Worm (Caenorhabditis elegans) whole organism, late embryonic: Measurements from ENCODE around the gene clhm-1.

Experiments
- C08G9.2 ChIP-seq: sonication (generic microtip); optimal IDR thresholded peaks from 2 replicates; lab custom pipeline; 2016; ENCODE audit warnings: mild to moderate bottlenecking, missing genetic modification characterization, moderate library complexity, missing compliant biosample characterization
- K02D7.2 ChIP-seq: sonication (generic microtip); optimal IDR thresholded peaks from 2 replicates; lab custom pipeline; 2017; ENCODE audit warnings: mild to moderate bottlenecking, missing genetic modification characterization, missing compliant biosample characterization
- K09A11.1 ChIP-seq: sonication (generic microtip); optimal IDR thresholded peaks from 2 replicates; lab custom pipeline; 2017; ENCODE audit warnings: antibody characterized with exemption, mild to moderate bottlenecking, missing genetic modification characterization, missing compliant biosample characterization; ENCODE audit not compliant: insufficient read depth
- T23F11.4 ChIP-seq: fragments of 200-800 bp; sonication (Bioruptor generic); optimal IDR thresholded peaks from 2 replicates; lab custom pipeline; 2018; ENCODE audit warnings: mild to moderate bottlenecking, missing genetic modification characterization, missing compliant biosample characterization
- Y22D7AL.16 ChIP-seq: sonication (generic microtip); optimal IDR thresholded peaks from 2 replicates; lab custom pipeline; 2016; ENCODE audit warnings: missing genetic modification characterization, missing compliant biosample characterization
- ceh-14 ChIP-seq: sonication (generic microtip); optimal IDR thresholded peaks from 2 replicates; lab custom pipeline; 2016; ENCODE audit warnings: missing genotype, missing genetic modification characterization, missing compliant biosample characterization
- ceh-18 ChIP-seq: sonication (generic microtip); optimal IDR thresholded peaks from 2 replicates; lab custom pipeline; 2016; ENCODE audit warnings: missing genetic modification characterization, missing compliant biosample characterization
- ceh-19 ChIP-seq: fragments of 200-800 bp; sonication (Bioruptor generic); optimal IDR thresholded peaks from 2 replicates; lab custom pipeline; 2018; ENCODE audit warnings: mild to moderate bottlenecking, missing genetic modification characterization, missing compliant biosample characterization
- ceh-2 ChIP-seq: sonication (generic microtip); optimal IDR thresholded peaks from 2 replicates; lab custom pipeline; 2016; ENCODE audit warnings: missing genotype, missing genetic modification characterization, missing compliant biosample characterization
- ceh-24 ChIP-seq: sonication (generic microtip); optimal IDR thresholded peaks from 2 replicates; lab custom pipeline; 2016; ENCODE audit warnings: mild to moderate bottlenecking, missing genetic modification characterization, missing compliant biosample characterization
- ceh-30 ChIP-seq: fragments of 150-350 bp; optimal IDR thresholded peaks from 2 replicates; lab custom pipeline; 2014; ENCODE audit warnings: missing biosample characterization, missing genetic modification characterization
- ceh-45 ChIP-seq: fragments of 200-800 bp; sonication (Bioruptor generic); IDR thresholded peaks from 2 replicates; pipeline ENCODE4 v1.3.6; 2022; ENCODE audit warnings: missing genetic modification reagents, missing genetic modification characterization, missing compliant biosample characterization
- ceh-48 ChIP-seq: sonication (generic microtip); optimal IDR thresholded peaks from 2 replicates; lab custom pipeline; 2016; ENCODE audit warnings: missing genetic modification characterization, inconsistent platforms, missing compliant biosample characterization
- ceh-6 ChIP-seq: fragments of 200-800 bp; sonication (Bioruptor generic); optimal IDR thresholded peaks from 2 replicates; lab custom pipeline; 2018; ENCODE audit warnings: mild to moderate bottlenecking, missing genetic modification characterization, missing compliant biosample characterization
- ceh-9 ChIP-seq: sonication (generic microtip); optimal IDR thresholded peaks from 2 replicates; lab custom pipeline; 2016; ENCODE audit warnings: mild to moderate bottlenecking, missing genetic modification characterization, inconsistent platforms, missing compliant biosample characterization
- che-1 ChIP-seq: sonication (generic microtip); optimal IDR thresholded peaks from 2 replicates; lab custom pipeline; 2016; ENCODE audit warnings: mild to moderate bottlenecking, missing genetic modification characterization, missing compliant biosample characterization
- dmd-4 ChIP-seq: sonication (generic microtip); optimal IDR thresholded peaks from 2 replicates; lab custom pipeline; 2016; ENCODE audit warnings: borderline replicate concordance, missing genetic modification characterization, missing compliant biosample characterization
- dve-1 ChIP-seq: sonication (generic microtip); optimal IDR thresholded peaks from 2 replicates; lab custom pipeline; 2017; ENCODE audit warnings: antibody characterized with exemption, mild to moderate bottlenecking, missing genetic modification characterization, missing compliant biosample characterization
- elt-2 ChIP-seq: sonication (generic microtip); optimal IDR thresholded peaks from 2 replicates; lab custom pipeline; 2016; ENCODE audit warnings: missing genetic modification reagents, missing genetic modification characterization, missing compliant biosample characterization
- ets-4 ChIP-seq: sonication (generic microtip); optimal IDR thresholded peaks from 2 replicates; lab custom pipeline; 2016; ENCODE audit warnings: missing genetic modification characterization, missing compliant biosample characterization
- fax-1 ChIP-seq: sonication (generic microtip); optimal IDR thresholded peaks from 2 replicates; lab custom pipeline; 2016; ENCODE audit warnings: missing genotype, missing genetic modification characterization, missing compliant biosample characterization
- fkh-10 ChIP-seq: fragments of 150-350 bp; optimal IDR thresholded peaks from 2 replicates; lab custom pipeline; 2014; ENCODE audit warnings: missing biosample characterization, missing genetic modification reagents, missing genetic modification characterization
- gmeb-2 ChIP-seq: sonication (generic microtip); optimal IDR thresholded peaks from 2 replicates; lab custom pipeline; 2016; ENCODE audit warnings: missing genetic modification characterization, inconsistent platforms, missing compliant biosample characterization
- hlh-13 ChIP-seq: fragments of 200-800 bp; sonication (Bioruptor generic); optimal IDR thresholded peaks from 2 replicates; lab custom pipeline; 2018; ENCODE audit warnings: mild to moderate bottlenecking, missing genetic modification characterization, missing compliant biosample characterization
- hlh-6 ChIP-seq: sonication (generic microtip); optimal IDR thresholded peaks from 2 replicates; lab custom pipeline; 2016; ENCODE audit warnings: missing genotype, missing genetic modification characterization, missing compliant biosample characterization
- hlh-8 ChIP-seq: sonication (generic microtip); optimal IDR thresholded peaks from 2 replicates; lab custom pipeline; 2016; ENCODE audit warnings: missing genotype, missing genetic modification characterization, missing compliant biosample characterization
- lin-11 ChIP-seq: fragments of 200-800 bp; sonication (Bioruptor generic); optimal IDR thresholded peaks from 2 replicates; lab custom pipeline; 2018; ENCODE audit warnings: mild to moderate bottlenecking, missing genetic modification characterization, missing compliant biosample characterization
- madf-2 ChIP-seq: sonication (generic microtip); optimal IDR thresholded peaks from 2 replicates; lab custom pipeline; 2017; ENCODE audit warnings: missing genetic modification characterization, missing compliant biosample characterization
- mec-3 ChIP-seq: sonication (generic microtip); optimal IDR thresholded peaks from 2 replicates; lab custom pipeline; 2016; ENCODE audit warnings: borderline replicate concordance, missing genetic modification characterization, missing compliant biosample characterization
- nfya-1 ChIP-seq: sonication (generic microtip); optimal IDR thresholded peaks from 2 replicates; lab custom pipeline; 2017; ENCODE audit warnings: missing genetic modification characterization, mild to moderate bottlenecking, missing compliant biosample characterization, antibody characterized with exemption, moderate library complexity
- nhr-232 ChIP-seq: sonication (generic microtip); optimal IDR thresholded peaks from 2 replicates; lab custom pipeline; 2016; ENCODE audit warnings: missing genetic modification characterization, missing compliant biosample characterization
- npax-4 ChIP-seq: sonication (generic microtip); optimal IDR thresholded peaks from 2 replicates; lab custom pipeline; 2016; ENCODE audit warnings: missing genetic modification characterization, missing compliant biosample characterization
- odd-2 ChIP-seq: sonication (generic microtip); optimal IDR thresholded peaks from 2 replicates; lab custom pipeline; 2017; ENCODE audit warnings: antibody characterized with exemption, mild to moderate bottlenecking, missing genetic modification characterization, missing compliant biosample characterization
- pat-9 ChIP-seq: fragments of 200-800 bp; sonication (Bioruptor generic); optimal IDR thresholded peaks from 2 replicates; lab custom pipeline; 2018; ENCODE audit warnings: mild to moderate bottlenecking, missing genetic modification characterization, moderate library complexity, missing compliant biosample characterization
- pax-1 ChIP-seq: fragments of 150-350 bp; optimal IDR thresholded peaks from 2 replicates; lab custom pipeline; 2014; ENCODE audit warnings: missing biosample characterization, missing genetic modification characterization
- pha-2 ChIP-seq: sonication (generic microtip); optimal IDR thresholded peaks from 2 replicates; lab custom pipeline; 2017; ENCODE audit warnings: mild to moderate bottlenecking, missing genetic modification characterization, missing compliant biosample characterization
- pqm-1 ChIP-seq: sonication (generic microtip); optimal IDR thresholded peaks from 2 replicates; lab custom pipeline; 2016; ENCODE audit warnings: missing genetic modification characterization, missing compliant biosample characterization
- pros-1 ChIP-seq: fragments of 150-350 bp; optimal IDR thresholded peaks from 2 replicates; lab custom pipeline; 2014; ENCODE audit warnings: missing biosample characterization, missing genetic modification reagents, missing genetic modification characterization
- ref-2 ChIP-seq: sonication (generic microtip); optimal IDR thresholded peaks from 2 replicates; lab custom pipeline; 2016; ENCODE audit warnings: missing genetic modification characterization, missing compliant biosample characterization
- rnt-1 ChIP-seq: sonication (generic microtip); optimal IDR thresholded peaks from 2 replicates; lab custom pipeline; 2016; ENCODE audit warnings: missing genetic modification characterization, missing compliant biosample characterization
- sdc-2 ChIP-seq: sonication (generic microtip); optimal IDR thresholded peaks from 2 replicates; lab custom pipeline; 2016; ENCODE audit warnings: missing genotype, missing genetic modification characterization, missing compliant biosample characterization
- sox-2 ChIP-seq: fragments of 200-800 bp; sonication (Bioruptor generic); IDR thresholded peaks from 2 replicates; pipeline ENCODE4 v1.3.6; 2022; ENCODE audit warnings: missing genetic modification reagents, missing genetic modification characterization, missing compliant biosample characterization
- sox-4 ChIP-seq: sonication (generic microtip); optimal IDR thresholded peaks from 2 replicates; lab custom pipeline; 2017; ENCODE audit warnings: mild to moderate bottlenecking, missing genetic modification characterization, inconsistent platforms, missing compliant biosample characterization
- syd-9 ChIP-seq: sonication (generic microtip); optimal IDR thresholded peaks from 2 replicates; lab custom pipeline; 2016; ENCODE audit warnings: mild to moderate bottlenecking, missing genetic modification characterization, moderate library complexity, missing compliant biosample characterization
- tbx-2 ChIP-seq: sonication (generic microtip); optimal IDR thresholded peaks from 2 replicates; lab custom pipeline; 2016; ENCODE audit warnings: missing genetic modification characterization, missing compliant biosample characterization
- tbx-7 ChIP-seq: sonication (generic microtip); optimal IDR thresholded peaks from 2 replicates; lab custom pipeline; 2016; ENCODE audit warnings: missing genotype, missing genetic modification characterization, missing compliant biosample characterization
- unc-42 ChIP-seq: sonication (generic microtip); optimal IDR thresholded peaks from 2 replicates; lab custom pipeline; 2016; ENCODE audit warnings: missing genotype, missing genetic modification characterization, missing compliant biosample characterization
- unc-55 ChIP-seq: sonication (generic microtip); optimal IDR thresholded peaks from 2 replicates; lab custom pipeline; 2017; ENCODE audit warnings: missing biosample characterization, missing genetic modification reagents, missing genetic modification characterization
- ztf-16 ChIP-seq: sonication (generic microtip); optimal IDR thresholded peaks from 2 replicates; lab custom pipeline; 2017; ENCODE audit warnings: missing genetic modification characterization, missing compliant biosample characterization

The clhm-1 gene

ce11 chrII:6915875-6916274 lies 45.1 kb upstream of the clhm-1 start, which contains the start of gene B0252.8:
TSS of gene B0252.8 (plus strand) at chrII:6916166.
- no peak for TF ChIP-seq tbx-7 (tag; lab: Kevin White, UChicago)
- no peak for TF ChIP-seq ceh-18
- no peak for TF ChIP-seq rnt-1 (tag; lab: Kevin White, UChicago)
- TF ChIP-seq pqm-1 (tag; lab: Kevin White, UChicago) = no peak
- TF ChIP-seq unc-55 (GFP tag; lab: Kevin White, UChicago) = no peak
- TF ChIP-seq sox-2 (GFP tag; lab: Robert Waterston, UW) = no peak
- no peak for TF ChIP-seq sox-4 (tag; lab: Kevin White, UChicago)
- TF ChIP-seq ztf-16 (tag; lab: Kevin White, UChicago) = no peak
- TF ChIP-seq gmeb-2 (tag; lab: Kevin White, UChicago) = no peak
- TF ChIP-seq ceh-2 = no peak
- TF ChIP-seq ref-2 (tag; lab: Kevin White, UChicago) = no peak
- TF ChIP-seq ceh-24 (tag; lab: Kevin White, UChicago) = no peak
- no peak for TF ChIP-seq pha-2 (tag; lab: Kevin White, UChicago)
- TF ChIP-seq ceh-19 (GFP tag; lab: Kevin White, UChicago) = no peak
- TF ChIP-seq hlh-13 = no peak
- TF ChIP-seq K02D7.2 (tag; lab: Kevin White, UChicago) = no peak

ce11 chrII:6913309-6913708 lies 42.5 kb upstream of the clhm-1 start, which contains the start of gene cyn-10:
TSS of gene cyn-10 (minus strand) at chrII:6913365.
- no peak for TF ChIP-seq pat-9 (tag; lab: Kevin White, UChicago)
- TF ChIP-seq hlh-6 (tag; lab: Kevin White, UChicago) = no peak
- peak; percentile 16 for TF ChIP-seq ceh-6
- no peak for TF ChIP-seq ceh-24 (tag; lab: Kevin White, UChicago)
- peak; percentile 67 for TF ChIP-seq mec-3
- TF ChIP-seq T23F11.4 (GFP tag; lab: Kevin White, UChicago) = no peak
- TF ChIP-seq nfya-1 (tag; lab: Kevin White, UChicago) = no peak
- TF ChIP-seq fkh-10 (GFP tag; lab: Kevin White, UChicago) = no peak
- TF ChIP-seq ceh-48 (tag; lab: Kevin White, UChicago) = no peak
- TF ChIP-seq tbx-2 = peak; percentile 89
- no peak for TF ChIP-seq ceh-45 (GFP tag; lab: Robert Waterston, UW)
- peak; percentile 59 for TF ChIP-seq unc-42 (tag; lab: Kevin White, UChicago)
- peak; percentile 91 for TF ChIP-seq hlh-8 (tag; lab: Kevin White, UChicago)
- peak; percentile 96 for TF ChIP-seq C08G9.2
- peak; percentile 61 for TF ChIP-seq elt-2
- TF ChIP-seq ceh-9 (tag; lab: Kevin White, UChicago) = no peak
- TF ChIP-seq tbx-7 (tag; lab: Kevin White, UChicago) = peak; percentile 98
- no peak for TF ChIP-seq ceh-30 (tag; lab: Kevin White, UChicago)
- no peak for TF ChIP-seq sox-4 (tag; lab: Kevin White, UChicago)
- peak; percentile 89 for TF ChIP-seq ref-2 (tag; lab: Kevin White, UChicago)
- TF ChIP-seq madf-2 (tag; lab: Kevin White, UChicago) = peak; percentile 43
- TF ChIP-seq sdc-2 = no peak
- TF ChIP-seq lin-11 (tag; lab: Kevin White, UChicago) = no peak
- TF ChIP-seq che-1 (tag; lab: Kevin White, UChicago) = no peak
- TF ChIP-seq pros-1 (tag; lab: Kevin White, UChicago) = no peak
- TF ChIP-seq K02D7.2 (tag; lab: Kevin White, UChicago) = no peak
- TF ChIP-seq rnt-1 (tag; lab: Kevin White, UChicago) = peak; percentile 80
- TF ChIP-seq ceh-14 = peak; percentile 80
- TF ChIP-seq hlh-13 = peak; percentile 44
- TF ChIP-seq gmeb-2 (tag; lab: Kevin White, UChicago) = peak; percentile 50
- no peak for TF ChIP-seq dve-1 (tag; lab: Kevin White, UChicago)
- TF ChIP-seq npax-4 (tag; lab: Kevin White, UChicago) = peak; percentile 5
- TF ChIP-seq nhr-232 (tag; lab: Kevin White, UChicago) = no peak
- no peak for TF ChIP-seq odd-2
- peak; percentile 89 for TF ChIP-seq ets-4
- no peak for TF ChIP-seq pha-2 (tag; lab: Kevin White, UChicago)
- TF ChIP-seq pax-1 (tag; lab: Kevin White, UChicago) = no peak
- TF ChIP-seq fax-1 (tag; lab: Kevin White, UChicago) = peak; percentile 69
- TF ChIP-seq K09A11.1 (tag; lab: Kevin White, UChicago) = no peak
- no peak for TF ChIP-seq unc-55 (GFP tag; lab: Kevin White, UChicago)
- no peak for TF ChIP-seq dmd-4 (tag; lab: Kevin White, UChicago)
- peak; percentile 39 for TF ChIP-seq ztf-16 (tag; lab: Kevin White, UChicago)
- no peak for TF ChIP-seq Y22D7AL.16 (tag; lab: Kevin White, UChicago)
- TF ChIP-seq syd-9 (tag; lab: Kevin White, UChicago) = peak; percentile 56
- TF ChIP-seq ceh-18 = peak; percentile 22
